Worm (Caenorhabditis elegans) whole organism, early embryonic: ENCODE measurements around the gene str-176.

ENCODE experiments used
- aly-1 ChIP-seq: sonication (generic microtip); optimal IDR thresholded peaks from 2 replicates; lab custom pipeline; 2016; ENCODE audit warnings: missing genetic modification characterization, missing compliant biosample characterization
- ama-1 ChIP-seq: fragments of 150-350 bp; optimal IDR thresholded peaks from 2 replicates; lab custom pipeline; 2014
- ceh-13 ChIP-seq: fragments of 200-800 bp; sonication (Bioruptor generic); optimal IDR thresholded peaks from 2 replicates; lab custom pipeline; 2018; ENCODE audit warnings: mild to moderate bottlenecking, missing genetic modification characterization, missing compliant biosample characterization
- ets-7 ChIP-seq: sonication (generic microtip); optimal IDR thresholded peaks from 2 replicates; lab custom pipeline; 2016; ENCODE audit warnings: missing genotype, missing genetic modification characterization, missing compliant biosample characterization
- flt-1 ChIP-seq: fragments of 200-800 bp; sonication (Bioruptor generic); IDR thresholded peaks from 2 replicates; pipeline ENCODE4 v1.3.6; 2022; ENCODE audit warnings: missing genetic modification characterization, missing compliant biosample characterization
- hmbx-1 ChIP-seq: sonication (generic microtip); optimal IDR thresholded peaks from 2 replicates; lab custom pipeline; 2016; ENCODE audit warnings: mild to moderate bottlenecking, missing genetic modification characterization, missing compliant biosample characterization
- hnd-1 ChIP-seq: sonication (generic microtip); optimal IDR thresholded peaks from 2 replicates; lab custom pipeline; 2016; ENCODE audit warnings: missing genetic modification characterization, missing compliant biosample characterization
- scrt-1 ChIP-seq: fragments of 200-800 bp; sonication (Bioruptor generic); IDR thresholded peaks from 2 replicates; pipeline ENCODE4 v1.3.6; 2022; ENCODE audit warnings: missing genetic modification characterization, missing compliant biosample characterization
- tbx-11 ChIP-seq: fragments of 200-800 bp; sonication (Bioruptor generic); IDR thresholded peaks from 2 replicates; pipeline ENCODE4 v1.3.6; 2022; ENCODE audit warnings: missing genetic modification characterization, missing compliant biosample characterization
- tbx-37 ChIP-seq: fragments of 200-800 bp; sonication (Bioruptor generic); conservative IDR thresholded peaks from 2 replicates; pipeline ENCODE4 v1.3.6; 2022; ENCODE audit warnings: missing genetic modification reagents, missing genetic modification characterization, missing compliant biosample characterization

ce11 chrIV:8432709-8433108 is 30.9 kb downstream of the str-176 start, which contains the start of the genes T26A8.4 and pdtf-1:
- TF ChIP-seq ama-1 (lab: Kevin White, UChicago) = peak; percentile 36
- peak; percentile 27 for TF ChIP-seq hmbx-1 (tag; lab: Kevin White, UChicago)
- TF ChIP-seq ceh-13 (GFP tag; lab: Kevin White, UChicago) = no peak
- TF ChIP-seq ets-7 (tag; lab: Kevin White, UChicago) = no peak
- peak; percentile 37; the same call in 1 of the 2 replicates for TF ChIP-seq flt-1
- TF ChIP-seq aly-1 (tag; lab: Kevin White, UChicago) = no peak
- TF ChIP-seq hnd-1 (tag; lab: Kevin White, UChicago) = no peak
- no peak for TF ChIP-seq tbx-11
- 0 out of 2 replicates have a peak, but pooled peaks have one; percentile 38 for TF ChIP-seq scrt-1
- TF ChIP-seq tbx-37 (GFP tag; lab: Robert Waterston, UW) = no peak
